Fruit fly (Drosophila melanogaster): ENCODE results near the gene pros.

DNA sequence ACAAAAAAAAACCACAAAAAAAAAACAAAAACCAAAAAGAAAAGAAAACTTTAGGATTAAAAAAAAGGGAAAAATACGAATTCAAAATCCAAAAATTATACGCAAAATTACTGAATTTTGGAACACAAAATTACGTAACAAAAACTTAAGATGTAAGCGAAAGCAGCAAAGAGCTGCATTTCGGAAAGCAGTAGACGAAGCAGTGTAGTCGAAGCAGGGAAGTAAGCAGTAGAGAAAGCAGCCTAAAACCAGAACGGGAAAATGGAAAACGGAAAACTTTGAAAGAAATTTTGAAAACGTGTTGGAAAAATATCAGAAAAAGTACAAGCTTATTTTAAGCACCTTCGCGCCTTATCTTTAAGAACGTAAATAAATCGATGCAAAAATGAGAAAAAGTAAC, 74.6 kb downstream of the pros start:
- TF ChIP-seq CG14655 (GFP tag; optimal IDR thresholded peaks at IDR 0.05) (no peak), CG9948 (tag; optimal IDR thresholded peaks at IDR 0.05) (no peak), CG10348 (GFP tag; IDR thresholded peaks at IDR 0.05) (no peak), CG13204 (GFP tag; optimal IDR thresholded peaks at IDR 0.05) (no peak), Snoo (tag; optimal IDR thresholded peaks at IDR 0.05) (no peak), CG15710 (tag; optimal IDR thresholded peaks at IDR 0.05) (no peak), Pif1B (GFP tag; optimal IDR thresholded peaks at IDR 0.05) (no peak), EcR (GFP tag; optimal IDR thresholded peaks at IDR 0.05) (no peak), D1 (tag; optimal IDR thresholded peaks at IDR 0.05) (no peak), fd96Ca (GFP tag; IDR thresholded peaks at IDR 0.05) (no peak), gl (tag; optimal IDR thresholded peaks at IDR 0.05) (no peak)
